Fruit fly (Drosophila melanogaster) whole organism, embryonic: Measurements from ENCODE around the gene RpS17.
A peak's percentile ranks its signal among the peaks of the same experiment; 100 is the strongest.

Experiments
- Abd-B ChIP-seq: fragments of 200-800 bp; sonication (Bioruptor generic); optimal IDR thresholded peaks from 2 replicates; lab custom pipeline; 2018; ENCODE audit warnings: missing biosample characterization, mild to moderate bottlenecking, missing genetic modification characterization, moderate library complexity
- Antp ChIP-seq: fragments of 200-800 bp; sonication (Bioruptor generic); optimal IDR thresholded peaks from 3 replicates; lab custom pipeline; 2016; ENCODE audit warnings: missing biosample characterization, missing genetic modification characterization
- B-H1 ChIP-seq: fragments of 200-800 bp; sonication (Bioruptor generic); IDR thresholded peaks from 3 replicates; pipeline ENCODE4 v1.3.6; 2022; ENCODE audit warnings: missing biosample characterization, missing genetic modification characterization
- Bgb ChIP-seq: fragments of 200-800 bp; sonication (Bioruptor generic); IDR thresholded peaks from 2 replicates; pipeline ENCODE4 v1.3.6; 2022; ENCODE audit warnings: missing biosample characterization, missing genetic modification characterization; ENCODE audit not compliant: partially characterized antibody
- CG10565 ChIP-seq: fragments of 200-800 bp; sonication (Bioruptor generic); optimal IDR thresholded peaks from 3 replicates; lab custom pipeline; 2016; ENCODE audit warnings: missing biosample characterization, mild to moderate bottlenecking, missing genetic modification characterization
- CG12155 ChIP-seq: fragments of 200-800 bp; sonication (Bioruptor generic); optimal IDR thresholded peaks from 3 replicates; lab custom pipeline; 2016; ENCODE audit warnings: missing biosample characterization, missing genetic modification characterization
- CG12659 ChIP-seq: fragments of 200-800 bp; sonication (Bioruptor generic); optimal IDR thresholded peaks from 3 replicates; lab custom pipeline; 2017; ENCODE audit warnings: mild to moderate bottlenecking, missing biosample characterization, missing genetic modification reagents, missing genetic modification characterization
- CG12942 ChIP-seq: fragments of 200-800 bp; sonication (Bioruptor generic); optimal IDR thresholded peaks from 3 replicates; lab custom pipeline; 2016; ENCODE audit warnings: missing biosample characterization, missing genetic modification characterization
- CG14050 ChIP-seq: fragments of 200-800 bp; sonication (Bioruptor generic); IDR thresholded peaks from 3 replicates; pipeline ENCODE4 v1.3.6; 2022; ENCODE audit warnings: missing biosample characterization, missing genetic modification characterization
- CG15514 ChIP-seq: fragments of 200-800 bp; sonication (Bioruptor generic); optimal IDR thresholded peaks from 3 replicates; lab custom pipeline; 2017; ENCODE audit warnings: missing biosample characterization, missing genetic modification characterization, mild to moderate bottlenecking, moderate library complexity, missing genetic modification reagents
- CG17359 ChIP-seq: fragments of 200-800 bp; sonication (Bioruptor generic); optimal IDR thresholded peaks from 3 replicates; lab custom pipeline; 2018; ENCODE audit warnings: missing biosample characterization, mild to moderate bottlenecking, missing genetic modification characterization, moderate library complexity
- CG17361 ChIP-seq: fragments of 200-800 bp; sonication (Bioruptor generic); IDR thresholded peaks from 3 replicates; pipeline ENCODE4 v1.3.6; 2022; ENCODE audit warnings: missing biosample characterization, missing genetic modification characterization
- CG17829 ChIP-seq: fragments of 200-800 bp; optimal IDR thresholded peaks from 2 replicates; lab custom pipeline; 2019; ENCODE audit warnings: missing biosample characterization, mild to moderate bottlenecking, missing genetic modification characterization, moderate library complexity
- CG18619 ChIP-seq: fragments of 200-800 bp; sonication (Bioruptor generic); optimal IDR thresholded peaks from 3 replicates; lab custom pipeline; 2017; ENCODE audit warnings: missing biosample characterization, mild to moderate bottlenecking, missing genetic modification characterization
- CG2712 ChIP-seq: fragments of 200-800 bp; optimal IDR thresholded peaks from 3 replicates; lab custom pipeline; 2019; ENCODE audit warnings: missing biosample characterization, mild to moderate bottlenecking, missing genetic modification characterization, moderate library complexity
- CG30020 ChIP-seq: fragments of 200-800 bp; optimal IDR thresholded peaks from 2 replicates; lab custom pipeline; 2019; ENCODE audit warnings: missing biosample characterization, mild to moderate bottlenecking, missing genetic modification characterization, moderate library complexity
- CG32772 ChIP-seq: fragments of 200-800 bp; sonication (Bioruptor generic); IDR thresholded peaks from 2 replicates; pipeline ENCODE4 v1.3.6; 2022; ENCODE audit warnings: missing biosample characterization, missing genetic modification characterization
- CG3847 ChIP-seq: fragments of 200-800 bp; sonication (Bioruptor generic); IDR thresholded peaks from 2 replicates; pipeline ENCODE4 v1.3.6; 2022; ENCODE audit warnings: missing biosample characterization, missing genetic modification characterization
- CG4707 ChIP-seq: fragments of 200-800 bp; sonication (Bioruptor generic); optimal IDR thresholded peaks from 2 replicates; lab custom pipeline; 2018; ENCODE audit warnings: missing biosample characterization, mild to moderate bottlenecking, missing genetic modification characterization, moderate library complexity
- CG4820 ChIP-seq: fragments of 200-800 bp; sonication (Bioruptor generic); optimal IDR thresholded peaks from 3 replicates; lab custom pipeline; 2016; ENCODE audit warnings: missing biosample characterization, missing genetic modification characterization
- CG6689 ChIP-seq: fragments of 200-800 bp; sonication (Bioruptor generic); IDR thresholded peaks from 2 replicates; pipeline ENCODE4 v1.3.6; 2022; ENCODE audit warnings: missing biosample characterization, missing genetic modification characterization
- CG6791 ChIP-seq: fragments of 200-800 bp; sonication (Bioruptor generic); IDR thresholded peaks from 3 replicates; pipeline ENCODE4 v1.3.6; 2022; ENCODE audit warnings: missing biosample characterization, missing genetic modification characterization; ENCODE audit not compliant: partially characterized antibody
- CG7786 ChIP-seq: fragments of 200-800 bp; sonication (Bioruptor generic); optimal IDR thresholded peaks from 2 replicates; lab custom pipeline; 2016; ENCODE audit warnings: missing biosample characterization, missing genetic modification characterization
- CG8944 ChIP-seq: fragments of 200-800 bp; sonication (Bioruptor generic); optimal IDR thresholded peaks from 3 replicates; lab custom pipeline; 2016; ENCODE audit warnings: missing biosample characterization, missing genetic modification characterization
- CG9817 ChIP-seq: fragments of 200-800 bp; sonication (Bioruptor generic); optimal IDR thresholded peaks from 2 replicates; lab custom pipeline; 2018; ENCODE audit warnings: missing biosample characterization, mild to moderate bottlenecking, missing genetic modification characterization, moderate library complexity
- Chrac-16 ChIP-seq: fragments of 200-800 bp; sonication (Bioruptor generic); optimal IDR thresholded peaks from 3 replicates; lab custom pipeline; 2016; ENCODE audit warnings: missing biosample characterization, missing genetic modification characterization
- ERR ChIP-seq: fragments of 200-800 bp; sonication (Bioruptor generic); optimal IDR thresholded peaks from 2 replicates; lab custom pipeline; 2016; ENCODE audit warnings: missing biosample characterization, missing genetic modification characterization
- Ets65A ChIP-seq: fragments of 200-800 bp; sonication (Bioruptor generic); peaks from one replicate; lab custom pipeline; 2016; ENCODE audit warnings: missing biosample characterization, missing genetic modification characterization
- GATAe ChIP-seq: fragments of 200-800 bp; sonication (Bioruptor generic); conservative IDR thresholded peaks from 2 replicates; pipeline ENCODE4 v1.3.6; 2022; ENCODE audit warnings: missing biosample characterization, missing genetic modification characterization
- HHEX ChIP-seq: fragments of 200-800 bp; sonication (Bioruptor generic); optimal IDR thresholded peaks from 3 replicates; lab custom pipeline; 2017; ENCODE audit warnings: missing biosample characterization, mild to moderate bottlenecking, missing genetic modification characterization, missing genetic modification reagents
- HLH54F ChIP-seq: fragments of 200-800 bp; sonication (Bioruptor generic); optimal IDR thresholded peaks from 3 replicates; lab custom pipeline; 2016; ENCODE audit warnings: missing biosample characterization, missing genetic modification characterization
- HLHmδ ChIP-seq: fragments of 200-800 bp; sonication (Bioruptor generic); optimal IDR thresholded peaks from 2 replicates; lab custom pipeline; 2018; ENCODE audit warnings: missing biosample characterization, mild to moderate bottlenecking, missing genetic modification characterization, moderate library complexity
- Optix ChIP-seq: fragments of 200-800 bp; sonication (Bioruptor generic); IDR thresholded peaks from 3 replicates; pipeline ENCODE4 v1.3.6; 2022; ENCODE audit warnings: missing biosample characterization, missing genetic modification characterization
- Ptx1 ChIP-seq: fragments of 200-800 bp; sonication (Bioruptor generic); IDR thresholded peaks from 2 replicates; pipeline ENCODE4 v1.3.6; 2022; ENCODE audit warnings: missing biosample characterization, missing genetic modification characterization
- YL-1 ChIP-seq: fragments of 200-800 bp; sonication (Bioruptor generic); optimal IDR thresholded peaks from 3 replicates; lab custom pipeline; 2017; ENCODE audit warnings: missing biosample characterization, mild to moderate bottlenecking, missing genetic modification characterization
- bab2 ChIP-seq: fragments of 200-800 bp; sonication (Bioruptor generic); optimal IDR thresholded peaks from 2 replicates; lab custom pipeline; 2016; ENCODE audit warnings: missing biosample characterization, missing genetic modification characterization
- cg ChIP-seq: fragments of 200-800 bp; sonication (Bioruptor generic); optimal IDR thresholded peaks from 3 replicates; lab custom pipeline; 2019; ENCODE audit warnings: missing biosample characterization, mild to moderate bottlenecking, missing genetic modification characterization, moderate library complexity
- eyg ChIP-seq: fragments of 200-800 bp; sonication (Bioruptor generic); optimal IDR thresholded peaks from 3 replicates; lab custom pipeline; 2016; ENCODE audit warnings: missing biosample characterization, missing genetic modification characterization
- kni ChIP-seq: fragments of 200-800 bp; sonication (Bioruptor generic); optimal IDR thresholded peaks from 3 replicates; lab custom pipeline; 2017; ENCODE audit warnings: mild to moderate bottlenecking, missing biosample characterization, missing genetic modification reagents, missing genetic modification characterization
- lbe ChIP-seq: fragments of 200-800 bp; sonication (Bioruptor generic); optimal IDR thresholded peaks from 2 replicates; lab custom pipeline; 2016; ENCODE audit warnings: missing biosample characterization, mild to moderate bottlenecking, missing genetic modification characterization
- pho ChIP-seq: fragments of 200-800 bp; sonication (Bioruptor generic); optimal IDR thresholded peaks from 2 replicates; lab custom pipeline; 2016; ENCODE audit warnings: missing biosample characterization, missing genetic modification characterization
- pnt ChIP-seq: fragments of 200-800 bp; sonication (Bioruptor generic); optimal IDR thresholded peaks from 3 replicates; lab custom pipeline; 2016; ENCODE audit warnings: missing biosample characterization, missing genetic modification characterization
- psq ChIP-seq: fragments of 200-800 bp; sonication (Bioruptor generic); optimal IDR thresholded peaks from 2 replicates; lab custom pipeline; 2017; ENCODE audit warnings: missing biosample characterization, missing genetic modification characterization
- pzg ChIP-seq: fragments of 200-800 bp; sonication (Bioruptor generic); optimal IDR thresholded peaks from 3 replicates; lab custom pipeline; 2018; ENCODE audit warnings: missing biosample characterization, mild to moderate bottlenecking, missing genetic modification characterization, moderate library complexity
- sens ChIP-seq: fragments of 200-800 bp; sonication (Bioruptor generic); peaks from one replicate; lab custom pipeline; 2016; ENCODE audit warnings: missing biosample characterization, missing genetic modification characterization
- slbo ChIP-seq: fragments of 200-800 bp; sonication (Bioruptor generic); IDR thresholded peaks from 2 replicates; pipeline ENCODE4 v1.3.6; 2022; ENCODE audit warnings: missing biosample characterization, missing genetic modification characterization
- tin ChIP-seq: fragments of 200-800 bp; sonication (Bioruptor generic); optimal IDR thresholded peaks from 3 replicates; lab custom pipeline; 2016; ENCODE audit warnings: missing biosample characterization, missing genetic modification characterization
- vfl ChIP-seq: fragments of 200-800 bp; sonication (Bioruptor generic); optimal IDR thresholded peaks from 2 replicates; lab custom pipeline; 2016; ENCODE audit warnings: missing biosample characterization, missing genetic modification characterization
- vvl ChIP-seq: fragments of 200-800 bp; sonication (Bioruptor generic); IDR thresholded peaks from 2 replicates; pipeline ENCODE4 v1.3.6; 2022; ENCODE audit warnings: missing biosample characterization, missing genetic modification characterization
- wek ChIP-seq: fragments of 200-800 bp; sonication (Bioruptor generic); optimal IDR thresholded peaks from 3 replicates; lab custom pipeline; 2018; ENCODE audit warnings: missing biosample characterization, mild to moderate bottlenecking, missing genetic modification characterization, moderate library complexity
- zen ChIP-seq: fragments of 200-800 bp; sonication (Bioruptor generic); optimal IDR thresholded peaks from 3 replicates; lab custom pipeline; 2018; ENCODE audit warnings: missing biosample characterization, mild to moderate bottlenecking, missing genetic modification characterization, moderate library complexity

Gene RpS17

dm6 chr3L:9476829-9477228 lies 47.2 kb upstream of the RpS17 start, which contains the start of the genes Uch-L5 and Jarid2 (continued):
- TF ChIP-seq HLHmδ (GFP tag; lab: Kevin White, UChicago) = peak; percentile 24
- peak; percentile 61 for TF ChIP-seq ERR (GFP tag; lab: Kevin White, UChicago)
- TF ChIP-seq Ets65A (GFP tag; lab: Kevin White, UChicago) = peak; percentile 95
- TF ChIP-seq CG15514 = peak; percentile 85
- TF ChIP-seq CG30020 (tag; lab: Kevin White, UChicago) = peak; percentile 43
- peak; percentile 7 for TF ChIP-seq cg (GFP tag; lab: Kevin White, UChicago)
- peak; percentile 72 for TF ChIP-seq CG17829
- TF ChIP-seq CG8944 (GFP tag; lab: Kevin White, UChicago) = peak; percentile 29
- TF ChIP-seq Bgb (GFP tag; lab: Robert Waterston, UW) = peak; percentile 45
- TF ChIP-seq YL-1 (GFP tag; lab: Kevin White, UChicago) = peak; percentile 98
- peak; percentile 49 for TF ChIP-seq wek
- TF ChIP-seq CG10565 (GFP tag; lab: Kevin White, UChicago) = no peak
- TF ChIP-seq pho (GFP tag; lab: Kevin White, UChicago) = peak; percentile 51
- peak; percentile 32 for TF ChIP-seq Chrac-16 (GFP tag; lab: Kevin White, UChicago)
- TF ChIP-seq GATAe = no peak
- TF ChIP-seq pzg (GFP tag; lab: Kevin White, UChicago) = peak; percentile 95
- 0 out of 2 replicates have a peak, but pooled peaks have one; percentile 23 for TF ChIP-seq Ptx1
- TF ChIP-seq CG4707 = no peak
- TF ChIP-seq slbo (GFP tag; lab: Robert Waterston, UW) = peak; percentile 68
- peak; percentile 91 for TF ChIP-seq CG12659
- peak; percentile 70 for TF ChIP-seq HLH54F (GFP tag; lab: Kevin White, UChicago)
- peak; percentile 53 for TF ChIP-seq psq (GFP tag; lab: Kevin White, UChicago)
- 0 out of 3 replicates have a peak, but pooled peaks have one; percentile 37 for TF ChIP-seq Optix (GFP tag; lab: Robert Waterston, UW)
- no peak for TF ChIP-seq CG6689
- peak; percentile 36 for TF ChIP-seq HHEX (GFP tag; lab: Kevin White, UChicago)
- TF ChIP-seq CG18619 (GFP tag; lab: Kevin White, UChicago) = peak; percentile 6
- TF ChIP-seq CG2712 (tag; lab: Kevin White, UChicago) = peak; percentile 61
- TF ChIP-seq eyg (GFP tag; lab: Kevin White, UChicago) = peak; percentile 5
- TF ChIP-seq vvl (GFP tag; lab: Robert Waterston, UW) = peak; percentile 55
- peak; percentile 57 for TF ChIP-seq pnt
- no peak for TF ChIP-seq B-H1
- TF ChIP-seq CG9817 = peak; percentile 21
- TF ChIP-seq lbe = no peak
- no peak for TF ChIP-seq Abd-B (GFP tag; lab: Kevin White, UChicago)
- peak; percentile 88 for TF ChIP-seq sens (GFP tag; lab: Kevin White, UChicago)
- peak; percentile 78 for TF ChIP-seq Antp (GFP tag; lab: Kevin White, UChicago)
- peak; percentile 38 for TF ChIP-seq zen
- peak; percentile 19 for TF ChIP-seq CG4820 (GFP tag; lab: Kevin White, UChicago)
- TF ChIP-seq kni (GFP tag; lab: Kevin White, UChicago) = peak; percentile 14
- TF ChIP-seq tin (GFP tag; lab: Kevin White, UChicago) = peak; percentile 42
- TF ChIP-seq CG6791 (GFP tag; lab: Robert Waterston, UW) = peak; percentile 38; the same call in 1 of the 3 replicates
- peak; percentile 63 for TF ChIP-seq vfl (GFP tag; lab: Kevin White, UChicago)
- peak; percentile 86 for TF ChIP-seq CG3847 (GFP tag; lab: Robert Waterston, UW)
- peak; percentile 15 for TF ChIP-seq bab2 (GFP tag; lab: Kevin White, UChicago)
- peak; percentile 45 for TF ChIP-seq CG12155 (GFP tag; lab: Kevin White, UChicago)
- TF ChIP-seq CG7786 (GFP tag; lab: Kevin White, UChicago) = peak; percentile 58
- peak; percentile 11 for TF ChIP-seq CG17359
- no peak for TF ChIP-seq CG17361 (GFP tag; lab: Robert Waterston, UW)
- peak; percentile 31; the same call in 1 of the 2 replicates for TF ChIP-seq CG32772 (GFP tag; lab: Robert Waterston, UW)
- peak; percentile 43 for TF ChIP-seq CG12942 (GFP tag; lab: Kevin White, UChicago)
- TF ChIP-seq CG14050 (GFP tag; lab: Robert Waterston, UW) = no peak
